Worm (Caenorhabditis elegans) whole organism, mixed stage, embryonic: ENCODE measurements around the gene C55A6.1.
A peak's percentile ranks its signal among the peaks of the same experiment; 100 is the strongest.

Source experiments
- M03D4.4 ChIP-seq: sonication (generic microtip); optimal IDR thresholded peaks from 2 replicates; lab custom pipeline; 2017; ENCODE audit warnings: mild to moderate bottlenecking, missing genetic modification characterization, missing compliant biosample characterization
- bed-3 ChIP-seq: fragments of 200-800 bp; sonication (Bioruptor generic); optimal IDR thresholded peaks from 3 replicates; lab custom pipeline; 2018; ENCODE audit warnings: mild to moderate bottlenecking, missing genetic modification characterization, moderate library complexity, missing compliant biosample characterization
- ceh-39 ChIP-seq: fragments of 150-350 bp; optimal IDR thresholded peaks from 2 replicates; lab custom pipeline; 2014; ENCODE audit warnings: missing biosample characterization, missing genetic modification characterization
- ceh-43 ChIP-seq: fragments of 200-800 bp; sonication (Bioruptor generic); optimal IDR thresholded peaks from 2 replicates; lab custom pipeline; 2018; ENCODE audit warnings: mild to moderate bottlenecking, missing genetic modification characterization, moderate library complexity, missing compliant biosample characterization
- ceh-83 ChIP-seq: fragments of 200-800 bp; sonication (Bioruptor generic); optimal IDR thresholded peaks from 2 replicates; lab custom pipeline; 2018; ENCODE audit warnings: mild to moderate bottlenecking, missing genetic modification characterization, missing compliant biosample characterization
- ces-1 ChIP-seq: fragments of 150-350 bp; optimal IDR thresholded peaks from 2 replicates; lab custom pipeline; 2014; ENCODE audit warnings: missing biosample characterization, missing genetic modification reagents, missing genetic modification characterization
- cnd-1 ChIP-seq: fragments of 200-800 bp; sonication (Bioruptor generic); optimal IDR thresholded peaks from 2 replicates; lab custom pipeline; 2018; ENCODE audit warnings: mild to moderate bottlenecking, missing genetic modification characterization, missing compliant biosample characterization
- drap-1 ChIP-seq: fragments of 200-800 bp; sonication (Bioruptor generic); optimal IDR thresholded peaks from 3 replicates; lab custom pipeline; 2018; ENCODE audit warnings: mild to moderate bottlenecking, missing genetic modification characterization, missing compliant biosample characterization
- elt-1 ChIP-seq: sonication (generic microtip); optimal IDR thresholded peaks from 2 replicates; lab custom pipeline; 2017; ENCODE audit warnings: missing genetic modification characterization, mild to moderate bottlenecking, missing compliant biosample characterization, antibody characterized with exemption, moderate library complexity, borderline replicate concordance; ENCODE audit not compliant: insufficient read depth
- elt-3 ChIP-seq: fragments of 150-350 bp; optimal IDR thresholded peaks from 2 replicates; lab custom pipeline; 2014; ENCODE audit warnings: missing biosample characterization, missing genetic modification characterization
- flh-1 ChIP-seq: fragments of 200-800 bp; sonication (Bioruptor generic); optimal IDR thresholded peaks from 2 replicates; lab custom pipeline; 2018; ENCODE audit warnings: mild to moderate bottlenecking, missing genetic modification characterization, moderate library complexity, missing compliant biosample characterization
- ham-2 ChIP-seq: fragments of 200-800 bp; sonication (Bioruptor generic); optimal IDR thresholded peaks from 2 replicates; lab custom pipeline; 2018; ENCODE audit warnings: mild to moderate bottlenecking, missing genetic modification characterization, missing compliant biosample characterization
- hlh-1 ChIP-seq: fragments of 150-350 bp; optimal IDR thresholded peaks from 2 replicates; lab custom pipeline; 2014; ENCODE audit warnings: missing biosample characterization, missing genetic modification reagents, missing genetic modification characterization
- lin-13 ChIP-seq: fragments of 150-350 bp; optimal IDR thresholded peaks from 2 replicates; lab custom pipeline; 2014; ENCODE audit warnings: missing biosample characterization, missing genetic modification characterization
- lin-32 ChIP-seq: fragments of 200-800 bp; sonication (Bioruptor generic); optimal IDR thresholded peaks from 2 replicates; lab custom pipeline; 2018; ENCODE audit warnings: mild to moderate bottlenecking, missing genetic modification characterization, missing compliant biosample characterization
- lsy-2 ChIP-seq: fragments of 150-350 bp; optimal IDR thresholded peaks from 2 replicates; lab custom pipeline; 2014; ENCODE audit warnings: missing biosample characterization, missing genetic modification characterization
- mab-5 ChIP-seq: fragments of 150-350 bp; optimal IDR thresholded peaks from 2 replicates; lab custom pipeline; 2014; ENCODE audit warnings: missing biosample characterization, missing genetic modification characterization
- mep-1 ChIP-seq: fragments of 150-350 bp; optimal IDR thresholded peaks from 2 replicates; lab custom pipeline; 2017; ENCODE audit warnings: missing biosample characterization, missing genetic modification reagents, missing genetic modification characterization, inconsistent platforms
- mls-2 ChIP-seq: sonication (generic microtip); optimal IDR thresholded peaks from 2 replicates; lab custom pipeline; 2016; ENCODE audit warnings: mild to moderate bottlenecking, missing genetic modification characterization, moderate library complexity, missing compliant biosample characterization
- nhr-12 ChIP-seq: fragments of 150-350 bp; optimal IDR thresholded peaks from 2 replicates; lab custom pipeline; 2014; ENCODE audit warnings: missing biosample characterization, missing genetic modification characterization
- nhr-2 ChIP-seq: fragments of 150-350 bp; optimal IDR thresholded peaks from 2 replicates; lab custom pipeline; 2014; ENCODE audit warnings: missing biosample characterization, missing genetic modification characterization
- nhr-28 ChIP-seq: fragments of 150-350 bp; optimal IDR thresholded peaks from 2 replicates; lab custom pipeline; 2014; ENCODE audit warnings: missing biosample characterization, missing genetic modification characterization
- nhr-76 ChIP-seq: sonication (generic microtip); optimal IDR thresholded peaks from 2 replicates; lab custom pipeline; 2017; ENCODE audit warnings: missing biosample characterization, missing genetic modification characterization
- pha-4 ChIP-seq: fragments of 150-350 bp; optimal IDR thresholded peaks from 2 replicates; lab custom pipeline; 2018; ENCODE audit warnings: missing biosample characterization, missing genetic modification reagents, missing genetic modification characterization
- sem-2 ChIP-seq: fragments of 200-800 bp; sonication (Bioruptor generic); optimal IDR thresholded peaks from 2 replicates; lab custom pipeline; 2018; ENCODE audit warnings: mild to moderate bottlenecking, missing genetic modification characterization, missing compliant biosample characterization
- snpc-4 ChIP-seq: fragments of 150-350 bp; optimal IDR thresholded peaks from 2 replicates; lab custom pipeline; 2014; ENCODE audit warnings: missing biosample characterization, missing genetic modification characterization
- sptf-1 ChIP-seq: sonication (generic microtip); optimal IDR thresholded peaks from 2 replicates; lab custom pipeline; 2017; ENCODE audit warnings: mild to moderate bottlenecking, missing genetic modification characterization, moderate library complexity, missing compliant biosample characterization
- tbx-8 ChIP-seq: fragments of 200-800 bp; sonication (Bioruptor generic); optimal IDR thresholded peaks from 2 replicates; lab custom pipeline; 2018; ENCODE audit warnings: mild to moderate bottlenecking, missing genetic modification characterization, moderate library complexity, missing compliant biosample characterization
- unc-120 ChIP-seq: sonication (generic microtip); optimal IDR thresholded peaks from 2 replicates; lab custom pipeline; 2017; ENCODE audit warnings: missing genetic modification characterization, missing compliant biosample characterization; ENCODE audit not compliant: poor library complexity, severe bottlenecking
- unc-39 ChIP-seq: fragments of 150-350 bp; optimal IDR thresholded peaks from 2 replicates; lab custom pipeline; 2014; ENCODE audit warnings: missing biosample characterization, missing genetic modification characterization
- unc-62 ChIP-seq: fragments of 150-350 bp; optimal IDR thresholded peaks from 2 replicates; lab custom pipeline; 2014; ENCODE audit warnings: missing biosample characterization, missing genetic modification reagents, missing genetic modification characterization
- zip-8 ChIP-seq: fragments of 150-350 bp; optimal IDR thresholded peaks from 2 replicates; lab custom pipeline; 2014; ENCODE audit warnings: missing biosample characterization, missing genetic modification characterization
- ztf-11 ChIP-seq: fragments of 150-350 bp; optimal IDR thresholded peaks from 2 replicates; lab custom pipeline; 2014; ENCODE audit warnings: missing biosample characterization, missing genetic modification characterization

The C55A6.1 gene

DNA sequence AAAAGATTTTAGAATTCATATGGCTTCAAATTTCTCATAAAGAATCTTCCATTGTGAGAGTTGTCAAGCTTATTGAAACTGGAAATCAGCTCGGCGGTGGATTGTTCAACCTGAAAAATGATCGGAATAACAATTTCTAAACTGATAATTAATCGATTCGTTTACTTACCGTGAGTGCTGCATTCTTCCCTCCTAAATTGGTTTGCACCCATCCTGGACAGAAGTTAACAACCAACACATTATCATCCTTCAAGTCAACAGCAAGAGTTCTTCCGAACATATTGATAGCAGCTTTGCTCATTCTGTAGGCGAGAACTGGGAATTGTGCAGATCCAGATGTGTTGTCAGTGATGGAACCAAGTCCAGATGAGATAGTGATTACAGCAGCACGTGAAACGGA lies 10.4 kb upstream of the C55A6.1 start:
- TF ChIP-seq pha-4 (tag; lab: Kevin White, UChicago), result no peak
- TF ChIP-seq zip-8 (tag; lab: Kevin White, UChicago), result no peak
- no peak for TF ChIP-seq tbx-8 (GFP tag; lab: Kevin White, UChicago)
- no peak for TF ChIP-seq mep-1 (tag; lab: Kevin White, UChicago)
- no peak for TF ChIP-seq elt-1
- no peak for TF ChIP-seq ceh-39 (tag; lab: Kevin White, UChicago)
- TF ChIP-seq lin-32 (GFP tag; lab: Kevin White, UChicago), result no peak
- no peak for TF ChIP-seq lin-13 (tag; lab: Kevin White, UChicago)
- TF ChIP-seq mls-2 (tag; lab: Kevin White, UChicago), result no peak
- TF ChIP-seq M03D4.4 (tag; lab: Kevin White, UChicago), result no peak
- TF ChIP-seq ces-1, result no peak
- TF ChIP-seq lsy-2 (tag; lab: Kevin White, UChicago), result no peak
- no peak for TF ChIP-seq bed-3 (GFP tag; lab: Kevin White, UChicago)
- no peak for TF ChIP-seq nhr-2
- TF ChIP-seq drap-1 (GFP tag; lab: Kevin White, UChicago), result no peak
- no peak for TF ChIP-seq nhr-12
- no peak for TF ChIP-seq unc-62 (GFP tag; lab: Kevin White, UChicago)
- TF ChIP-seq flh-1 (GFP tag; lab: Kevin White, UChicago), result no peak

DNA sequence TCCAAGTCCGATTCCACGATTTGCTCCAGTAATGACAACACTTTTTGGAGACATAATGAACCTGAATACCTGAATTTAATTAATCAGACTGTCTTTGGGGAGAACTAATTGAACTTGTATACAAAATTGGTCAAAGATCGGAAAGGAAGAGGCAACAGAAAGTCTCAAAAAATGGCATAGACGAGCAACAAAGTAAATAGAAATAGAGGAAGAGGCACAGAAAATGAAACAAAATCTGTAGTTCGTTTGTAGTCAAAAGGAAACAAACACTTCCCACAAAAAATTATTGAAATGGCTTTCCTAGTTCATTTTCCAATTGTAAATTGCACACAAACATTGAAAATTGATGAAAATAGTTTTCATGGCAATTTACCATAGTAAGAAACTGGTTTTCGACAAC lies 9.9 kb upstream of the C55A6.1 start, which contains the start of gene C55A6.6:
TSS of gene C55A6.6 (minus strand) at position 61 of the 400 bp plus-strand sequence.
- TF ChIP-seq tbx-8 (GFP tag; lab: Kevin White, UChicago) (no peak), sptf-1 (tag; lab: Kevin White, UChicago) (no peak), nhr-28 (tag; lab: Kevin White, UChicago) (no peak), nhr-12 (no peak), zip-8 (tag; lab: Kevin White, UChicago) (no peak), unc-39 (tag; lab: Kevin White, UChicago) (no peak), nhr-2 (no peak), lin-32 (GFP tag; lab: Kevin White, UChicago) (no peak), ztf-11 (tag; lab: Kevin White, UChicago) (no peak)

DNA sequence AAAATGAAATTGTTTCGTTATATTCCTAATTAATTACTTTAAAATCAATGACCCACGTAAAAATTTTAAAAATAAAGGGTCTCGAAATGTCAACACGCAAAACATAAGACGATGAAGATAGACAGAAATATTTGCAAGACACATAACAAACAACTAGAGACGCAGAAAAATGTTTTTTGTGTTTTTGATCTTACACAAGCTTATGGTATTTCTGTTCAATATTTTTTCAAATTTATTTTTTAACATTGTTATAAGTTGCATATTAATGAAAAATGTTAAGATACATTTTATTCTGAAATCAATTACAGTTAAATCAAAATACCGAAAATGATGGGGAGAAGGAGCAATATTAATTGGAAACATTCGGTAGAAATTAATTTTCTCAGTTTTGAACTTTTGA lies 8.7 kb upstream of the C55A6.1 start, which contains the start of gene C55A6.3:
TSS of gene C55A6.3 (minus strand) at position 101 of the 400 bp plus-strand sequence.
- TF ChIP-seq ceh-43 (no peak), unc-120 (tag; lab: Kevin White, UChicago) (no peak), lin-32 (GFP tag; lab: Kevin White, UChicago) (no peak)

DNA sequence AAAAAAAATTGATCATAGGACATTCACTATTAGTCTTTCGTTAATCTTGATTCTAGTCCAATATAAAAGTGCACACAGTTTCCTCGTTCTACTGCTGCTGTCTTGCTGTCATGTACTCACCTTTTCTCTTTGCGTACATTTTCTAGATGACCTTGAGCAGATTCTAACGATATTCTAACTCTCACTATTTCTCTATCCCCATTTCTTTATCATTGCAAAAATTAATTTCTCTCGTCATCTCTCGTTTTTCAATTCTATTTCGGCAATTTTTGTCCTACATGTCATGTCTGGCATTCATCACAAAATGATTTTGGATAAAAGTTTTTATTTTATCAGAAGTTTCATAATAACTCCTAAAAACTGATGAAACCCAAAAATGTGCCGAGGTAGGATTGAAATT lies 4.0 kb upstream of the C55A6.1 start, which contains the start of gene ttll-5:
TSS of gene ttll-5 (plus strand) at position 288 of the 400 bp plus-strand sequence.
- no peak for TF ChIP-seq tbx-8 (GFP tag; lab: Kevin White, UChicago)
- no peak for TF ChIP-seq nhr-12
- TF ChIP-seq sem-2, result no peak
- TF ChIP-seq ces-1, result no peak
- TF ChIP-seq cnd-1 (tag; lab: Kevin White, UChicago), result no peak
- TF ChIP-seq ham-2 (GFP tag; lab: Kevin White, UChicago), result no peak
- no peak for TF ChIP-seq flh-1 (GFP tag; lab: Kevin White, UChicago)
- no peak for TF ChIP-seq nhr-28 (tag; lab: Kevin White, UChicago)
- no peak for TF ChIP-seq ztf-11 (tag; lab: Kevin White, UChicago)
- TF ChIP-seq sptf-1 (tag; lab: Kevin White, UChicago), result no peak
- no peak for TF ChIP-seq drap-1 (GFP tag; lab: Kevin White, UChicago)
- no peak for TF ChIP-seq mab-5 (tag; lab: Kevin White, UChicago)
- TF ChIP-seq lin-32 (GFP tag; lab: Kevin White, UChicago), result no peak
- no peak for TF ChIP-seq M03D4.4 (tag; lab: Kevin White, UChicago)
- TF ChIP-seq unc-39 (tag; lab: Kevin White, UChicago), result no peak
- no peak for TF ChIP-seq mls-2 (tag; lab: Kevin White, UChicago)
- no peak for TF ChIP-seq snpc-4 (tag; lab: Kevin White, UChicago)
- TF ChIP-seq elt-3 (tag; lab: Kevin White, UChicago), result no peak
- no peak for TF ChIP-seq pha-4 (tag; lab: Kevin White, UChicago)
- TF ChIP-seq unc-120 (tag; lab: Kevin White, UChicago), result no peak

DNA sequence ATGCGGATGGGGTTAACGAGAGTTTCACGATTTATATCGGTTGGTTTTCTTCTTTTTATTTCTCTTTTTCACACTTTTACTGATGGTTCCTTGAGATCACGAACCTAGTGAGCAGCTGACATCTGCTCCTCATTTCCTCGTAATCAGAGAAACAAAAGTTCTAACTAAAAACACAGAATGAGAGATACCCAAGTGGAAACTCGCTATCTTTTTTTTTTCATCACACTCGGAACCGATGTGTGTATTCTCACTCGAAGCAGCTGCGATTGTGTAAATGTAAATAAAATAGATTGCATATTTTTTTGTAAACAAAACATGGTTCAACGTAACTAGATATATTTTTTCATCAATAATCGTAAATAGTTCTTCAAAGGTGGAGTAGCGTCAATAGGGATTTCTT lies 1.6 kb upstream of the C55A6.1 start:
- TF ChIP-seq elt-1 (no peak), hlh-1 (tag; lab: Kevin White, UChicago) (peak; percentile 82), mab-5 (tag; lab: Kevin White, UChicago) (no peak), ceh-43 (no peak), lin-32 (GFP tag; lab: Kevin White, UChicago) (no peak), zip-8 (tag; lab: Kevin White, UChicago) (no peak), nhr-12 (no peak), nhr-2 (no peak), nhr-76 (tag; lab: Kevin White, UChicago) (no peak), elt-3 (tag; lab: Kevin White, UChicago) (no peak), unc-120 (tag; lab: Kevin White, UChicago) (peak; percentile 55), ces-1 (no peak), bed-3 (GFP tag; lab: Kevin White, UChicago) (no peak), ceh-83 (no peak)
- TF ChIP-seq, all 35 proteins: peak for 2
